Fruit fly (Drosophila melanogaster) whole organism, embryonic: Measurements from ENCODE around the gene PolD2.

ENCODE experiments used
- Abd-B ChIP-seq: fragments of 200-800 bp; sonication (Bioruptor generic); optimal IDR thresholded peaks from 2 replicates; lab custom pipeline; 2018; ENCODE audit warnings: missing biosample characterization, mild to moderate bottlenecking, missing genetic modification characterization, moderate library complexity
- Asciz ChIP-seq: fragments of 200-800 bp; sonication (Bioruptor generic); optimal IDR thresholded peaks from 2 replicates; lab custom pipeline; 2017; ENCODE audit warnings: missing biosample characterization, mild to moderate bottlenecking, missing genetic modification characterization, missing genetic modification reagents
- Awh ChIP-seq: fragments of 200-800 bp; sonication (Bioruptor generic); IDR thresholded peaks from 2 replicates; pipeline ENCODE4, ENCODE4 v1.3.6; 2022; ENCODE audit warnings: missing biosample characterization, missing genetic modification characterization
- Bgb ChIP-seq: fragments of 200-800 bp; sonication (Bioruptor generic); IDR thresholded peaks from 2 replicates; pipeline ENCODE4 v1.3.6; 2022; ENCODE audit warnings: missing biosample characterization, missing genetic modification characterization; ENCODE audit not compliant: partially characterized antibody
- CG10274 ChIP-seq: fragments of 200-800 bp; sonication (Bioruptor generic); optimal IDR thresholded peaks from 3 replicates; lab custom pipeline; 2017; ENCODE audit warnings: missing biosample characterization, mild to moderate bottlenecking, missing genetic modification characterization
- CG11696 ChIP-seq: fragments of 200-800 bp; sonication (Bioruptor generic); IDR thresholded peaks from 2 replicates; pipeline ENCODE4 v1.3.6; 2022; ENCODE audit warnings: missing biosample characterization, missing genetic modification characterization
- CG11723 ChIP-seq: fragments of 200-800 bp; sonication (Bioruptor generic); optimal IDR thresholded peaks from 2 replicates; lab custom pipeline; 2017; ENCODE audit warnings: missing biosample characterization, mild to moderate bottlenecking, missing genetic modification characterization
- CG13287 ChIP-seq: fragments of 200-800 bp; sonication (Bioruptor generic); IDR thresholded peaks from 2 replicates; pipeline ENCODE4 v1.3.6; 2022; ENCODE audit warnings: missing biosample characterization, missing genetic modification characterization; ENCODE audit not compliant: partially characterized antibody
- CG14710 ChIP-seq: fragments of 200-800 bp; sonication (Bioruptor generic); optimal IDR thresholded peaks from 3 replicates; lab custom pipeline; 2019; ENCODE audit warnings: missing biosample characterization, mild to moderate bottlenecking, missing genetic modification characterization, moderate library complexity
- CG1529 ChIP-seq: fragments of 200-800 bp; sonication (Bioruptor generic); optimal IDR thresholded peaks from 3 replicates; lab custom pipeline; 2018; ENCODE audit warnings: missing biosample characterization, missing genetic modification characterization
- CG31365 ChIP-seq: fragments of 200-800 bp; sonication (Bioruptor generic); optimal IDR thresholded peaks from 2 replicates; lab custom pipeline; 2018; ENCODE audit warnings: missing biosample characterization, mild to moderate bottlenecking, missing genetic modification characterization
- CG34224 ChIP-seq: fragments of 200-800 bp; sonication (Bioruptor generic); IDR thresholded peaks from 3 replicates; pipeline ENCODE4 v1.3.6; 2022; ENCODE audit warnings: missing biosample characterization, missing genetic modification characterization; ENCODE audit not compliant: partially characterized antibody
- CG6689 ChIP-seq: fragments of 200-800 bp; sonication (Bioruptor generic); IDR thresholded peaks from 2 replicates; pipeline ENCODE4 v1.3.6; 2022; ENCODE audit warnings: missing biosample characterization, missing genetic modification characterization
- CG6765 ChIP-seq: fragments of 200-800 bp; sonication (Bioruptor generic); optimal IDR thresholded peaks from 3 replicates; lab custom pipeline; 2017; ENCODE audit warnings: missing biosample characterization, mild to moderate bottlenecking, missing genetic modification characterization
- CG6854 ChIP-seq: fragments of 200-800 bp; sonication (Bioruptor generic); optimal IDR thresholded peaks from 3 replicates; lab custom pipeline; 2017; ENCODE audit warnings: missing biosample characterization, mild to moderate bottlenecking, missing genetic modification characterization
- CG8281 ChIP-seq: fragments of 200-800 bp; sonication (Bioruptor generic); optimal IDR thresholded peaks from 2 replicates; lab custom pipeline; 2018; ENCODE audit warnings: missing biosample characterization, mild to moderate bottlenecking, missing genetic modification characterization, moderate library complexity
- CG8924 ChIP-seq: fragments of 200-800 bp; optimal IDR thresholded peaks from 3 replicates; lab custom pipeline; 2019; ENCODE audit warnings: missing biosample characterization, mild to moderate bottlenecking, missing genetic modification characterization, moderate library complexity
- CG9932 ChIP-seq: fragments of 200-800 bp; sonication (Bioruptor generic); IDR thresholded peaks from 2 replicates; pipeline ENCODE4 v1.3.6; 2022; ENCODE audit warnings: missing biosample characterization, missing genetic modification characterization
- Dll ChIP-seq: fragments of 200-800 bp; sonication (Bioruptor generic); IDR thresholded peaks from 4 replicates; pipeline ENCODE4 v1.3.6; 2022; ENCODE audit warnings: missing biosample characterization, missing genetic modification characterization; ENCODE audit not compliant: partially characterized antibody
- Dref ChIP-seq: fragments of 200-800 bp; sonication (Bioruptor generic); IDR thresholded peaks from 2 replicates; pipeline ENCODE4 v1.3.6; 2022; ENCODE audit warnings: missing biosample characterization, missing genetic modification characterization
- Drgx ChIP-seq: fragments of 200-800 bp; sonication (Bioruptor generic); IDR thresholded peaks from 2 replicates; pipeline ENCODE4 v1.3.6; 2022; ENCODE audit warnings: missing biosample characterization, missing genetic modification characterization
- Elba2 ChIP-seq: fragments of 200-800 bp; sonication (Bioruptor generic); optimal IDR thresholded peaks from 3 replicates; lab custom pipeline; 2016; ENCODE audit warnings: missing biosample characterization, missing genetic modification characterization
- Fer3 ChIP-seq: fragments of 200-800 bp; sonication (Bioruptor generic); optimal IDR thresholded peaks from 2 replicates; lab custom pipeline; 2018; ENCODE audit warnings: missing biosample characterization, mild to moderate bottlenecking, missing genetic modification characterization, moderate library complexity
- Hr39 ChIP-seq: fragments of >200 bp; optimal IDR thresholded peaks from 2 replicates; lab custom pipeline; 2017
- Kr ChIP-seq: fragments of 200-800 bp; sonication (Bioruptor generic); optimal IDR thresholded peaks from 2 replicates; lab custom pipeline; 2017; ENCODE audit warnings: missing biosample characterization, mild to moderate bottlenecking, missing genetic modification characterization
- MTF-1 ChIP-seq: fragments of 200-800 bp; sonication (Bioruptor generic); optimal IDR thresholded peaks from 2 replicates; lab custom pipeline; 2018; ENCODE audit warnings: missing biosample characterization, mild to moderate bottlenecking, missing genetic modification characterization, borderline replicate concordance
- Mad ChIP-seq: fragments of 200-800 bp; sonication (Bioruptor generic); optimal IDR thresholded peaks from 2 replicates; lab custom pipeline; 2016; ENCODE audit warnings: missing biosample characterization, missing genetic modification characterization
- Mrtf ChIP-seq: fragments of 200-800 bp; sonication (Bioruptor generic); IDR thresholded peaks from 3 replicates; pipeline ENCODE4 v1.3.6; 2022; ENCODE audit warnings: missing biosample characterization, missing genetic modification characterization
- Nf-YC ChIP-seq: fragments of 200-800 bp; optimal IDR thresholded peaks from 3 replicates; lab custom pipeline; 2019; ENCODE audit warnings: missing biosample characterization, mild to moderate bottlenecking, missing genetic modification characterization, moderate library complexity
- Rx ChIP-seq: fragments of 200-800 bp; sonication (Bioruptor generic); IDR thresholded peaks from 2 replicates; pipeline ENCODE4 v1.3.6; 2022; ENCODE audit warnings: missing biosample characterization, missing genetic modification characterization
- Sry-δ ChIP-seq: fragments of 200-800 bp; sonication (Bioruptor generic); optimal IDR thresholded peaks from 2 replicates; lab custom pipeline; 2016; ENCODE audit warnings: missing biosample characterization, missing genetic modification characterization
- abd-A ChIP-seq: fragments of 200-800 bp; sonication (Bioruptor generic); optimal IDR thresholded peaks from 3 replicates; lab custom pipeline; 2019; ENCODE audit warnings: missing biosample characterization, mild to moderate bottlenecking, missing genetic modification characterization, moderate library complexity
- az2 ChIP-seq: fragments of 200-800 bp; sonication (Bioruptor generic); optimal IDR thresholded peaks from 3 replicates; lab custom pipeline; 2016; ENCODE audit warnings: missing biosample characterization, missing genetic modification characterization
- crc ChIP-seq: fragments of 200-800 bp; sonication (Bioruptor generic); optimal IDR thresholded peaks from 2 replicates; lab custom pipeline; 2016; ENCODE audit warnings: missing biosample characterization, missing genetic modification characterization
- danr ChIP-seq: fragments of 200-800 bp; sonication (Bioruptor generic); IDR thresholded peaks from 2 replicates; pipeline ENCODE4 v1.3.6; 2022; ENCODE audit warnings: missing biosample characterization, missing genetic modification characterization
- dmrt11E ChIP-seq: fragments of 200-800 bp; sonication (Bioruptor generic); optimal IDR thresholded peaks from 3 replicates; lab custom pipeline; 2018; ENCODE audit warnings: missing biosample characterization, mild to moderate bottlenecking, missing genetic modification characterization, moderate library complexity
- ewg ChIP-seq: fragments of 200-800 bp; sonication (Bioruptor generic); optimal IDR thresholded peaks from 3 replicates; lab custom pipeline; 2017; ENCODE audit warnings: mild to moderate bottlenecking, missing biosample characterization, missing genetic modification reagents, missing genetic modification characterization
- fu2 ChIP-seq: fragments of 200-800 bp; sonication (Bioruptor generic); optimal IDR thresholded peaks from 2 replicates; lab custom pipeline; 2016; ENCODE audit warnings: missing biosample characterization, missing genetic modification characterization
- gro ChIP-seq: fragments of 200-800 bp; sonication (Bioruptor generic); optimal IDR thresholded peaks from 2 replicates; lab custom pipeline; 2016; ENCODE audit warnings: missing biosample characterization, missing genetic modification characterization
- kni ChIP-seq: fragments of 200-800 bp; sonication (Bioruptor generic); optimal IDR thresholded peaks from 3 replicates; lab custom pipeline; 2017; ENCODE audit warnings: mild to moderate bottlenecking, missing biosample characterization, missing genetic modification reagents, missing genetic modification characterization
- mld ChIP-seq: fragments of 200-800 bp; sonication (Bioruptor generic); IDR thresholded peaks from 3 replicates; pipeline ENCODE4 v1.3.6; 2022; ENCODE audit warnings: missing biosample characterization, missing genetic modification characterization; ENCODE audit not compliant: partially characterized antibody
- run ChIP-seq: fragments of 200-800 bp; sonication (Bioruptor generic); optimal IDR thresholded peaks from 3 replicates; lab custom pipeline; 2018; ENCODE audit warnings: missing biosample characterization, mild to moderate bottlenecking, missing genetic modification characterization
- schlank ChIP-seq: fragments of 200-800 bp; sonication (Bioruptor generic); optimal IDR thresholded peaks from 2 replicates; lab custom pipeline; 2018; ENCODE audit warnings: missing biosample characterization, mild to moderate bottlenecking, missing genetic modification characterization
- scrt ChIP-seq: fragments of 200-800 bp; sonication (Bioruptor generic); optimal IDR thresholded peaks from 2 replicates; lab custom pipeline; 2018; ENCODE audit warnings: missing biosample characterization, mild to moderate bottlenecking, missing genetic modification characterization, moderate library complexity
- slp2 ChIP-seq: fragments of 200-800 bp; sonication (Bioruptor generic); optimal IDR thresholded peaks from 2 replicates; lab custom pipeline; 2016; ENCODE audit warnings: missing biosample characterization, missing genetic modification characterization
- stwl ChIP-seq: fragments of 200-800 bp; sonication (Bioruptor generic); optimal IDR thresholded peaks from 3 replicates; lab custom pipeline; 2018; ENCODE audit warnings: missing biosample characterization, mild to moderate bottlenecking, missing genetic modification characterization, moderate library complexity
- tgo ChIP-seq: fragments of 200-800 bp; sonication (Bioruptor generic); IDR thresholded peaks from 3 replicates; pipeline ENCODE4 v1.3.6; 2022; ENCODE audit warnings: missing biosample characterization, missing genetic modification characterization
- vnd ChIP-seq: fragments of 200-800 bp; sonication (Bioruptor generic); IDR thresholded peaks from 3 replicates; pipeline ENCODE4 v1.3.6; 2022; ENCODE audit warnings: missing biosample characterization, missing genetic modification characterization; ENCODE audit not compliant: partially characterized antibody
- zfh2 ChIP-seq: fragments of 200-800 bp; sonication (Bioruptor generic); optimal IDR thresholded peaks from 2 replicates; lab custom pipeline; 2016; ENCODE audit warnings: missing biosample characterization, missing genetic modification characterization

PolD2 gene

DNA sequence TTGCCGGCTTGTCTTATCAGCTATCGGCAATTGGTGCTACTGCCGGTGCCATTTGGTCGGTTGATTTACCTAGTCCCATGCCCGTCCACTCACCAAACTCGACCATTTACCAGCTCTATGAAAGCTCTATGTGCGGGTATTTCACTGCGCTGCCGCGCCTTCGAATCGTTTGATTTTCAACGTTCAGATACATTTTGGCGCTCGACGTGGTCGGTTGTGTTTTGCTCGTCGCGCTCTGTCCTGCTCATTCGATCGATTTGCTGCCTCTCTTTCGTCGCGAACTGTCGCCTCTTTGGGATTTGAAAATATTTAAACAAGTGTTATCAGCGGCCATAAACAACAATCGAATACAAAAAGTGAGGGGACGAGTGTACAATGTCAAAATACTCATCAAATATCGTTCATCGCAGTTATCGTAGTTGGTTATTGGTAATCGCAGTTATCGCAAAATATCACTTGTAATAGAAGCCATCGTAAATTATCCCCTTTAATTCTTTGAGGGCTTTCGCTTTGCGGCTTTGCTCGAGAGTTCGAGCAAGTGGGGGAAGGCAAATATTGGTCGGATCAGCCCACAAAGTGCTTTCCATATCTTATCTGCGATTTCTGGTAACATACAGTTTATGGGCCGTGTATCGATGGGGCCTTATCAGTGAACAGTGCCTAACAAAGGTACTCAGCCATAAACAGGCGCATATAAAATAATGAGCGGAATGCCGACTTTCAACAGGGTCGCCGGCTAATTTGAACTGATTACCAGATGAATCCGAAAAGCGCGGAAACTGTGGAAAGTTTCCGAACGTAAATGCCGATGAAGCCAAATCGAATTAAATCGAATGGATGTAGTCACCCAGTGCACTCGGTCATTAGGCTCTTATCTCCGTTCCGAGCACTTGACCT, 33.5 kb upstream of the PolD2 start (continued):
- no peak for TF ChIP-seq CG11723 (GFP tag; lab: Kevin White, UChicago)
- no peak for TF ChIP-seq CG1529 (GFP tag; lab: Kevin White, UChicago)
- TF ChIP-seq CG11696, result no peak
- TF ChIP-seq Fer3 (tag; lab: Kevin White, UChicago), result no peak
- TF ChIP-seq CG13287 (GFP tag; lab: Robert Waterston, UW), result no peak; the same call in 1 of the 2 replicates
- TF ChIP-seq Drgx (GFP tag; lab: Robert Waterston, UW), result no peak
- no peak for TF ChIP-seq ewg
- no peak for TF ChIP-seq Awh
- TF ChIP-seq fu2 (GFP tag; lab: Kevin White, UChicago), result no peak
- no peak for TF ChIP-seq tgo
- TF ChIP-seq Sry-δ (GFP tag; lab: Kevin White, UChicago), result no peak
- peak; percentile 11 for TF ChIP-seq abd-A (tag; lab: Kevin White, UChicago)
- TF ChIP-seq CG9932 (GFP tag; lab: Robert Waterston, UW), result no peak
- no peak for TF ChIP-seq mld (GFP tag; lab: Robert Waterston, UW)
- TF ChIP-seq Mrtf (GFP tag; lab: Robert Waterston, UW), result no peak
- peak; percentile 10 for TF ChIP-seq CG8281 (tag; lab: Kevin White, UChicago)
- no peak for TF ChIP-seq crc (GFP tag; lab: Kevin White, UChicago)
- TF ChIP-seq CG31365, result no peak
- TF ChIP-seq vnd, result no peak
- TF ChIP-seq stwl (tag; lab: Kevin White, UChicago), result no peak
- TF ChIP-seq az2 (GFP tag; lab: Kevin White, UChicago), result no peak
- no peak for TF ChIP-seq Abd-B
- TF ChIP-seq zfh2 (GFP tag; lab: Kevin White, UChicago), result no peak
- no peak for TF ChIP-seq kni
- peak; percentile 39; the same call in 1 of the 2 replicates for TF ChIP-seq Bgb (GFP tag; lab: Robert Waterston, UW)
- TF ChIP-seq Dref (GFP tag; lab: Robert Waterston, UW), result peak; percentile 21
- no peak for TF ChIP-seq CG10274 (GFP tag; lab: Kevin White, UChicago)
- no peak for TF ChIP-seq danr
- TF ChIP-seq CG34224, result peak; percentile 33; the same call in 1 of the 3 replicates
- TF ChIP-seq run, result peak; percentile 45
- no peak for TF ChIP-seq CG14710 (tag; lab: Kevin White, UChicago)
- no peak for TF ChIP-seq CG8924
- no peak for TF ChIP-seq CG6689 (GFP tag; lab: Robert Waterston, UW)
- no peak for TF ChIP-seq Mad (GFP tag; lab: Kevin White, UChicago)
- no peak for TF ChIP-seq dmrt11E
- no peak for TF ChIP-seq Dll
- TF ChIP-seq scrt (GFP tag; lab: Kevin White, UChicago), result no peak
- no peak for TF ChIP-seq Rx (GFP tag; lab: Robert Waterston, UW)
- TF ChIP-seq Nf-YC (tag; lab: Kevin White, UChicago), result peak; percentile 63
- TF ChIP-seq CG6765 (GFP tag; lab: Kevin White, UChicago), result no peak
- peak; percentile 29 for TF ChIP-seq CG6854 (GFP tag; lab: Kevin White, UChicago)
- peak; percentile 18 for TF ChIP-seq gro (GFP tag; lab: Kevin White, UChicago)
- no peak for TF ChIP-seq MTF-1
- TF ChIP-seq Elba2 (GFP tag; lab: Kevin White, UChicago), result no peak
- TF ChIP-seq Asciz, result peak; percentile 37
- no peak for TF ChIP-seq schlank (tag; lab: Kevin White, UChicago)
- TF ChIP-seq Hr39 (lab: Kevin White, UChicago), result no peak
- no peak for TF ChIP-seq Kr (GFP tag; lab: Kevin White, UChicago)
- no peak for TF ChIP-seq slp2
